Fruit fly (Drosophila melanogaster) whole organism, pupa: ENCODE data around the gene Miro.

Experiments used
- CG10348 ChIP-seq: fragments of 200-800 bp; sonication (Bioruptor generic); IDR thresholded peaks from 2 replicates; pipeline ENCODE4 v1.3.6; 2022; ENCODE audit warnings: missing biosample characterization, missing genetic modification characterization
- CG12605 ChIP-seq: fragments of 200-800 bp; sonication (Bioruptor generic); IDR thresholded peaks from 2 replicates; pipeline ENCODE4 v1.3.6; 2022; ENCODE audit warnings: missing biosample characterization, missing genetic modification characterization
- CG13204 ChIP-seq: fragments of 200-800 bp; sonication (Bioruptor generic); optimal IDR thresholded peaks from 2 replicates; lab custom pipeline; 2018; ENCODE audit warnings: missing biosample characterization, mild to moderate bottlenecking, missing genetic modification characterization, moderate library complexity
- CG14655 ChIP-seq: fragments of 200-800 bp; sonication (Bioruptor generic); optimal IDR thresholded peaks from 3 replicates; lab custom pipeline; 2017; ENCODE audit warnings: mild to moderate bottlenecking, missing biosample characterization, missing genetic modification reagents, missing genetic modification characterization
- CG15710 ChIP-seq: fragments of 200-800 bp; sonication (Bioruptor generic); optimal IDR thresholded peaks from 2 replicates; lab custom pipeline; 2018; ENCODE audit warnings: missing biosample characterization, mild to moderate bottlenecking, missing genetic modification characterization, moderate library complexity
- CG17806 ChIP-seq: fragments of 200-800 bp; sonication (Bioruptor generic); optimal IDR thresholded peaks from 2 replicates; lab custom pipeline; 2018; ENCODE audit warnings: missing biosample characterization, mild to moderate bottlenecking, missing genetic modification characterization, moderate library complexity
- CG32121 ChIP-seq: fragments of 200-800 bp; sonication (Bioruptor generic); IDR thresholded peaks from 2 replicates; pipeline ENCODE4 v1.3.6; 2022; ENCODE audit warnings: missing biosample characterization, missing genetic modification characterization
- CG34367 ChIP-seq: fragments of 200-800 bp; sonication (Bioruptor generic); optimal IDR thresholded peaks from 2 replicates; lab custom pipeline; 2018; ENCODE audit warnings: missing biosample characterization, mild to moderate bottlenecking, missing genetic modification characterization
- CG4496 ChIP-seq: fragments of 200-800 bp; sonication (Bioruptor generic); IDR thresholded peaks from 3 replicates; pipeline ENCODE4 v1.3.6; 2022; ENCODE audit warnings: missing biosample characterization, missing genetic modification characterization
- CG8159 ChIP-seq: fragments of 200-800 bp; sonication (Bioruptor generic); optimal IDR thresholded peaks from 3 replicates; lab custom pipeline; 2018; ENCODE audit warnings: missing biosample characterization, mild to moderate bottlenecking, missing genetic modification characterization, moderate library complexity
- CG8301 ChIP-seq: fragments of 200-800 bp; sonication (Bioruptor generic); optimal IDR thresholded peaks from 2 replicates; lab custom pipeline; 2018; ENCODE audit warnings: missing biosample characterization, mild to moderate bottlenecking, missing genetic modification characterization
- CG9948 ChIP-seq: fragments of 200-800 bp; sonication (Bioruptor generic); optimal IDR thresholded peaks from 2 replicates; lab custom pipeline; 2018; ENCODE audit warnings: missing biosample characterization, mild to moderate bottlenecking, missing genetic modification characterization, moderate library complexity
- D1 ChIP-seq: fragments of 200-800 bp; sonication (Bioruptor generic); optimal IDR thresholded peaks from 2 replicates; lab custom pipeline; 2018; ENCODE audit warnings: missing biosample characterization, mild to moderate bottlenecking, missing genetic modification characterization, moderate library complexity
- EcR ChIP-seq: fragments of 200-800 bp; sonication (Bioruptor generic); optimal IDR thresholded peaks from 3 replicates; lab custom pipeline; 2019; ENCODE audit warnings: missing biosample characterization, missing genetic modification characterization, mild to moderate bottlenecking, moderate library complexity, missing genetic modification reagents
- Ets98B ChIP-seq: fragments of 200-800 bp; sonication (Bioruptor generic); IDR thresholded peaks from 2 replicates; pipeline ENCODE4 v1.3.6; 2022; ENCODE audit warnings: missing biosample characterization, missing genetic modification characterization
- Pif1A ChIP-seq: fragments of 200-800 bp; sonication (Bioruptor generic); optimal IDR thresholded peaks from 3 replicates; lab custom pipeline; 2016; ENCODE audit warnings: missing biosample characterization, missing genetic modification characterization
- Pif1B ChIP-seq: fragments of 200-800 bp; sonication (Bioruptor generic); optimal IDR thresholded peaks from 3 replicates; lab custom pipeline; 2016; ENCODE audit warnings: missing biosample characterization, missing genetic modification characterization
- Snoo ChIP-seq: fragments of 200-800 bp; sonication (Bioruptor generic); optimal IDR thresholded peaks from 3 replicates; lab custom pipeline; 2017; ENCODE audit warnings: missing biosample characterization, mild to moderate bottlenecking, missing genetic modification characterization, inconsistent platforms
- fd96Ca ChIP-seq: fragments of 200-800 bp; sonication (Bioruptor generic); IDR thresholded peaks from 3 replicates; pipeline ENCODE4 v1.3.6; 2022; ENCODE audit warnings: missing biosample characterization, missing genetic modification characterization
- gl ChIP-seq: fragments of 200-800 bp; sonication (Bioruptor generic); optimal IDR thresholded peaks from 2 replicates; lab custom pipeline; 2018; ENCODE audit warnings: missing biosample characterization, mild to moderate bottlenecking, missing genetic modification characterization
- rn ChIP-seq: fragments of 200-800 bp; sonication (Bioruptor generic); IDR thresholded peaks from 2 replicates; pipeline ENCODE4 v1.3.6; 2022; ENCODE audit warnings: missing biosample characterization, missing genetic modification characterization

The Miro gene

DNA sequence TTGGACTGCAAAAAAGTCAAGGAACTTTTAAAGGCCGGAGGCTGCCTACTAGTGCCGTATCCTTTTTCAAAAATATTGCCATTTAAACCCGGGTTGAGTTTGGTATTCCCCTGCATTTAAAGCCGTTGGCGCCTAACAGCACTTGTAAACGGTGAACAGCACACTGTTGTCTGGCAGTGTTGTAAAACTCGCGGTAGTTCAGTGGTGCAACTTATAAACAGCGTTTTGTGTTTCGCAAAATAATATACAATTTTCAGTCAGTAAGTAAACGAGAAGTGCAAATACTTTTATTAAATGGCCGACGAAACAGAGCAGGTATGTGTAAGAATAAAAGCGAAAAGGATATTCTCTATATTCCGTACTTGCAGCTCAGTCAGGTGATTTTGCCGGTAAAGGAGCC is 42.4 kb downstream of the Miro start, which contains the start of gene LSm3:
Gene LSm3 (plus strand): TSS at position 39 of the 400 bp plus-strand sequence.
- TF ChIP-seq Ets98B (GFP tag; lab: Robert Waterston, UW), result no peak
- TF ChIP-seq Pif1A, result no peak
- TF ChIP-seq CG4496 (GFP tag; lab: Robert Waterston, UW), result no peak
- no peak for TF ChIP-seq CG34367 (tag; lab: Kevin White, UChicago)
- TF ChIP-seq D1 (tag; lab: Kevin White, UChicago), result no peak
- TF ChIP-seq gl (tag; lab: Kevin White, UChicago), result no peak
- no peak for TF ChIP-seq fd96Ca
- TF ChIP-seq CG10348 (GFP tag; lab: Robert Waterston, UW), result no peak
- TF ChIP-seq EcR (GFP tag; lab: Kevin White, UChicago), result no peak
- no peak for TF ChIP-seq CG8301 (tag; lab: Kevin White, UChicago)

DNA sequence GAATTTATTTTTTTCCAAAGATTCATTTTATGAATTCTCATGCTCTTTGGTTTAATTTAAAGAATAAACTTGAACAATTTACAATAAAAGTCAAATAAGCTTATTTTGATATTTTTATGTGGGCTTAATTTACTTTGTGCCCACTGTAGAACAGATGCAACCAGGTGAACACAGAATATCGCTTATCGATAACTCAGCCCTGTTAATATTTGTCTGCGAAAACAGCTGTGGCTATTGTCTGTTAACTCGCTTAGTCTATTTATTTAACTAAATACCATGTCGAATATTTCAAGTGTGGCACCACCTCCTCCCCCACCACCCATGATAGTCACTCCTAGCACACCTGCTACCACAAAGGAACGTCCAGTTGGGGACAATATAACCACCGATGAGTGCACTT is 43.2 kb downstream of the Miro start, which contains the start of gene CG33108:
Gene CG33108 (plus strand): TSS at position 200 of the 400 bp plus-strand sequence.
- TF ChIP-seq Pif1A (no peak), Pif1B (GFP tag; lab: Kevin White, UChicago) (no peak), CG15710 (no peak), rn (GFP tag; lab: Robert Waterston, UW) (no peak)

DNA sequence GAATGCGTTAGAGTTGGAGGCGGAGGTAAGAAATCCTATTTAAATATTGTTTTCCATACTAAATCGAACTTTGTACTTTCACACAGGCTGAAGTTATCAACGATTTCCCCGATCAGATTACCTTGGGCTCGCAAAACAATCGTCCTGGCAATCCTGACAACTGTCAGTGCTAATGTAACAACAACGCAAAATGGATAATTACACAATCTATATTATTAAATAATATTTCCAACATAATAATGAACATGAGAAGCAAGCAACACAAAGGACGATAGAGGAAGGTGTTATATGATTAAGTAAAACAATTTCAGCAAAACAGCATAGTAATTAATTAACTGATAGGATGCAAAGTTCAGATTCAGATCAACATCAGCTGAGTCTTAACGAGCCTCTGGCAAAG is 44.1 kb downstream of the Miro start:
- no peak for TF ChIP-seq CG9948 (tag; lab: Kevin White, UChicago)
- no peak for TF ChIP-seq D1 (tag; lab: Kevin White, UChicago)
- TF ChIP-seq CG13204 (GFP tag; lab: Kevin White, UChicago), result no peak
- TF ChIP-seq CG10348 (GFP tag; lab: Robert Waterston, UW), result no peak
- no peak for TF ChIP-seq rn (GFP tag; lab: Robert Waterston, UW)
- no peak for TF ChIP-seq CG4496 (GFP tag; lab: Robert Waterston, UW)
- TF ChIP-seq Pif1B (GFP tag; lab: Kevin White, UChicago), result no peak
- TF ChIP-seq CG34367 (tag; lab: Kevin White, UChicago), result no peak
- no peak for TF ChIP-seq EcR (GFP tag; lab: Kevin White, UChicago)
- TF ChIP-seq CG32121 (GFP tag; lab: Robert Waterston, UW), result no peak
- TF ChIP-seq CG15710, result no peak
- no peak for TF ChIP-seq CG14655 (GFP tag; lab: Kevin White, UChicago)
- no peak for TF ChIP-seq CG12605 (GFP tag; lab: Robert Waterston, UW)
- TF ChIP-seq gl (tag; lab: Kevin White, UChicago), result no peak
- no peak for TF ChIP-seq Pif1A
- no peak for TF ChIP-seq CG8159 (tag; lab: Kevin White, UChicago)
- TF ChIP-seq Snoo (tag; lab: Kevin White, UChicago), result no peak
- no peak for TF ChIP-seq Ets98B (GFP tag; lab: Robert Waterston, UW)
- no peak for TF ChIP-seq fd96Ca
- no peak for TF ChIP-seq CG8301 (tag; lab: Kevin White, UChicago)
- TF ChIP-seq, all 21 proteins: peak for 0

dm6 chr3R:23992823-23993797 is 45.5 kb downstream of the Miro start, which contains the start of the genes Epp and Rab7:
TSS of gene Epp (minus strand) at chr3R:23992916.
TSS of gene Rab7 (plus strand) at chr3R:23993008.
- TF ChIP-seq CG8159 (tag; lab: Kevin White, UChicago), result no peak
- no peak for TF ChIP-seq Pif1A
- TF ChIP-seq fd96Ca, result peak; percentile 47; the same call in 1 of the 3 replicates
- TF ChIP-seq CG8301 (tag; lab: Kevin White, UChicago), result peak; percentile 11
- TF ChIP-seq CG17806 (tag; lab: Kevin White, UChicago), result no peak
- peak; percentile 48 for TF ChIP-seq EcR (GFP tag; lab: Kevin White, UChicago)
- peak; percentile 28 for TF ChIP-seq CG32121 (GFP tag; lab: Robert Waterston, UW)
- peak; percentile 5 for TF ChIP-seq CG34367 (tag; lab: Kevin White, UChicago)
- peak; percentile 41 for TF ChIP-seq CG12605 (GFP tag; lab: Robert Waterston, UW)
- TF ChIP-seq gl (tag; lab: Kevin White, UChicago), result peak; percentile 68
- TF ChIP-seq Ets98B (GFP tag; lab: Robert Waterston, UW), result peak; percentile 34; the same call in 1 of the 2 replicates
- TF ChIP-seq CG15710, result peak; percentile 7
- peak; percentile 54; the same call in 2 of the 3 replicates for TF ChIP-seq CG4496 (GFP tag; lab: Robert Waterston, UW)
- TF ChIP-seq Snoo (tag; lab: Kevin White, UChicago), result peak; percentile 9
- no peak for TF ChIP-seq Pif1B (GFP tag; lab: Kevin White, UChicago)

DNA sequence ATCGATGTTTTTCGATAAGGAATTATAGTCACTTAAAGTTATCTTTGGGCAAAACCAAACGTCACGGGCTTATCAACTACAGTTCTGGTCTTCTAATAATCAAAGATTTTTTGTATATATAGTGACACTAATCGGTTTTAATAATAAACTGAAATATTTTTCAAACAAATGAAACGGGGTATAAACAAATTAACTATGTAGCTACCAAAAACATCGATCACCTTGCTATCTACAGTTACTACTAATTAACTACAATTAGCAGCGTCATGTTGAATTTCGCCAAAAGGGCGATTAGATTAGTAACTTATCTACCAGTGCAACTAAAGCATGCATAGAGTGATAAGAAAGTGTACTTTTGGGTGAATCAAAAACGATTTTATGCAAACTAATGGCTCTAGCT is 47.3 kb downstream of the Miro start:
- no peak for TF ChIP-seq Pif1A
- TF ChIP-seq CG8159 (tag; lab: Kevin White, UChicago), result no peak
- no peak for TF ChIP-seq EcR (GFP tag; lab: Kevin White, UChicago)
- TF ChIP-seq CG9948 (tag; lab: Kevin White, UChicago), result no peak

DNA sequence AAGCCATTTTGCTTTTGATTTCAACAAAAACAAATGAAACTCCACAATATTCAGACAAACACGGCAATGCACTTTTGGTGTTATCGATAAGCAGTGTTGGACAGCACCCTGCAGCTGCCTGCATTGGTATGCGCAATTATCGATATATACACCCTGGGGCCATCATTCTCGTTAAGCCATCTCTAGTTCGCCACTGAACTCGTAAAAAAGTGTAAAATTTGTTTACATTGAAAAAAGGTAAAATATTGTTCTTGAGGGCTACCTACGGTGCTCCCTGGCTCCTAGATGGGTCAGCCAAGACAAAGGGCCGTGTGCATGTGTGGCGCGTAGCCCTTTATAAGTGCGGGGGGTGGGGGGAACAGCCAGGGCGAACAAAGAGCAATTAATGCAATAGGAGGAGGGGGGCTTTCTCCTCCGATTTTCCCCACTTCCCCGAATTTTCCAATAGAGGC is 52.1 kb downstream of the Miro start, which contains the start of the genes CG13603 and CG5902:
Gene CG13603 (minus strand): TSS at position 91 of the 452 bp plus-strand sequence.
Gene CG5902 (plus strand): TSS at position 164 of the 452 bp plus-strand sequence.
- 0 out of 2 replicates have a peak, but pooled peaks have one; percentile 8 for TF ChIP-seq rn (GFP tag; lab: Robert Waterston, UW)
- peak; percentile 70 for TF ChIP-seq EcR (GFP tag; lab: Kevin White, UChicago)
- peak; percentile 42; the same call in 1 of the 2 replicates for TF ChIP-seq CG32121 (GFP tag; lab: Robert Waterston, UW)
- no peak for TF ChIP-seq CG34367 (tag; lab: Kevin White, UChicago)
- peak; percentile 16 for TF ChIP-seq CG15710
- no peak for TF ChIP-seq CG10348 (GFP tag; lab: Robert Waterston, UW)
- TF ChIP-seq CG9948 (tag; lab: Kevin White, UChicago), result no peak
- peak; percentile 57; the same call in 1 of the 3 replicates for TF ChIP-seq fd96Ca
- TF ChIP-seq Ets98B (GFP tag; lab: Robert Waterston, UW), result peak; percentile 30
- peak; percentile 48 for TF ChIP-seq gl (tag; lab: Kevin White, UChicago)
